Fruit fly (Drosophila melanogaster): ENCODE data around the gene Unc50.

The Unc50 gene

dm6 chr3R:8659907-8660660 is 16.3 kb downstream of the Unc50 start:
- TF ChIP-seq insv (optimal IDR thresholded peaks at IDR 0.05) (no peak), Myc (optimal IDR thresholded peaks at IDR 0.05) (no peak), Sin3A (optimal IDR thresholded peaks at IDR 0.05) (no peak), h (optimal IDR thresholded peaks at IDR 0.05) (no peak), psq (optimal IDR thresholded peaks at IDR 0.05) (no peak), ttk (optimal IDR thresholded peaks at IDR 0.05) (no peak)

DNA sequence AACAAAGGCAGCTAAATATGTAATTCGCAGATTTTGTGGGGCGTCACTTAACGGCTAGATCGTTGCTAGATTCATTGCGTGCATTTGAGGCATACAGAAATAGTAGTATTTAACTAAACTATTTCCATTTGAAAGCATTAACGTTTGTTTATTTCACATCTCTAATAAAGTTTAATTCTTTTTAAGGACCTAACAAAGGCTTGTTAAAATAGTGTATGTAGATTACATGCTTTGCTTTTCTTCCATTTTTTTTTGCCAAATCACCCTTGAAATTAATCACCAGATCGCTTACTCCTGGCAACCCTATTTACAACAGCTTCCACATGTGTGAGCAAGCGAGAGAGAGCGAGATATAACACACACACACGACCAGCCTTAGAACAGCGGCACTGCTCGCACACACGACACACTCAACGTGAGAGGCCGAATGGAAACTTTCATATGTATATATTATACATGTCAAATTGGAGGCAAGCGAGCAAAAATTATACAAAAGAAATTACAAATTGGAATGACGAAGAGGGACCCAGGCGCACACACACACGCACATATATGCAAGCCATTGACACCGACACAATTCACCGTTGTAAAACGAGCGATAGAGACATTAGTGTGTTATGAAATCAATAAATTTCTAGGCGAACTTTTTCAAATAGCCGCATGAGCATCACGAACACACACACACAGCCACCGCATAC is 17.1 kb downstream of the Unc50 start:
- no peak for TF ChIP-seq insv (optimal IDR thresholded peaks at IDR 0.05)
- TF ChIP-seq psq (optimal IDR thresholded peaks at IDR 0.05), result no peak
- TF ChIP-seq Sin3A (optimal IDR thresholded peaks at IDR 0.05), result no peak
- no peak for TF ChIP-seq ttk (optimal IDR thresholded peaks at IDR 0.05)
- no peak for TF ChIP-seq Myc (optimal IDR thresholded peaks at IDR 0.05)
- TF ChIP-seq h (optimal IDR thresholded peaks at IDR 0.05), result no peak

DNA sequence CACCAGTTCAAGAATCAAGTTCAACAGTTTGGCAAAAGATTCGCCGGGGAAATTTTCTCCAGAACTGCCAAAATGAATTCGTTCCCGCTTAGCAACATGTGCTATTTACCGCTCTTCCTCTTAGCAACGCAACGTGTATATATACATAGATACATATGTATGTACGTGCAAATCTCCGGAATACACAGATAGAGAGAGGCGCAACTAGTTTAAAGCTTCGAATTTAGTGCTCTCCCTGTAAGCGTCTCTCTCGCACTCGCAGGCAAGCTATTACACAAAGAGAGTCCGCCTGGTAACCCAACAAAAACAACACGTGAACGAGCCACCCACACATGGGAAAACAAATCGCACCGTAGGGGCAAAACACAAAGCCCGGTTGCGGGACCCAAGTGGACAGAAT is 17.7 kb downstream of the Unc50 start:
- no peak for TF ChIP-seq h (optimal IDR thresholded peaks at IDR 0.05)
- no peak for TF ChIP-seq insv (optimal IDR thresholded peaks at IDR 0.05)

DNA sequence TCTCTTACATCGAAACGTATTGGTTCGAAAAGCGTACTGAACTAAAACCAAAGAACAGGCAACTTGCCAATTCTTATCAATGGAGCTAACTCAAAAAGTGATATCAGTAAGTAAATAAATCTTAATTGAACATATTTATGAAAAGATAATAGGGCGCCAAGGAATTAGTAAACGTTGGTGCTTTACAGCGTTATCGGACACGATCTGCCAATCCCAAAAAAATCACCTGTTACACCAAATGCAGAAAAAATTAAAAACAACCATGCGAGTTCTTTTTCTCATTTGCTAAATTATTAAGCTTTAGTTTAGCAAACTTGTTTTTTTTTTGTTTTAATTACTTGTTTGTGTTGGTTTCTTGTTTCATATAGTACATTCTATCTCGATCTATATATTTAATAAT is 21.7 kb downstream of the Unc50 start, which contains the start of gene CG42489:
Gene CG42489, minus strand, starts transcription at position 101 of the 400 bp plus-strand sequence.
- TF ChIP-seq insv (optimal IDR thresholded peaks at IDR 0.05) (no peak), ttk (optimal IDR thresholded peaks at IDR 0.05) (no peak), h (optimal IDR thresholded peaks at IDR 0.05) (no peak), Sin3A (optimal IDR thresholded peaks at IDR 0.05) (no peak), psq (optimal IDR thresholded peaks at IDR 0.05) (no peak), Myc (optimal IDR thresholded peaks at IDR 0.05) (no peak)

DNA sequence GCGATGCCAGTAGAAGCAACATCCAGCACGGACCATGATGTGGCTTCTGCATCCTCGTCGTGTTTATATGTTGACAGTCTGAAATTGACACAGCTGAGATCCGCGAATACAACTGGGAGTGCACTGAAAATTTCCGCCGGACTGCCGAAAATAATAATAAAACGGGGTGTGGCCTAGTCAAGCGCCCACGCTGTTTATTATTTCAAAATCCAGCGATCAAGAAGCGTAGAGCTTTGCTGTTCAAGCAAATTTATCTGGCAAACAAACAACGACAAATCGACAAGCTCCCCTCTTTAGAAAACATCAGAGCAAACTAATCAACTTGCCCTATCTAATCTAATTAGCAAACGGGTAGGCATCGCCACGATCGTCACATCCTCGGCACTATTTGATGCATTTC is 22.4 kb downstream of the Unc50 start:
- TF ChIP-seq ttk (optimal IDR thresholded peaks at IDR 0.05), result no peak
- TF ChIP-seq psq (optimal IDR thresholded peaks at IDR 0.05), result no peak
- no peak for TF ChIP-seq insv (optimal IDR thresholded peaks at IDR 0.05)
- TF ChIP-seq h (optimal IDR thresholded peaks at IDR 0.05), result no peak
- no peak for TF ChIP-seq Sin3A (optimal IDR thresholded peaks at IDR 0.05)
- TF ChIP-seq Myc (optimal IDR thresholded peaks at IDR 0.05), result no peak

DNA sequence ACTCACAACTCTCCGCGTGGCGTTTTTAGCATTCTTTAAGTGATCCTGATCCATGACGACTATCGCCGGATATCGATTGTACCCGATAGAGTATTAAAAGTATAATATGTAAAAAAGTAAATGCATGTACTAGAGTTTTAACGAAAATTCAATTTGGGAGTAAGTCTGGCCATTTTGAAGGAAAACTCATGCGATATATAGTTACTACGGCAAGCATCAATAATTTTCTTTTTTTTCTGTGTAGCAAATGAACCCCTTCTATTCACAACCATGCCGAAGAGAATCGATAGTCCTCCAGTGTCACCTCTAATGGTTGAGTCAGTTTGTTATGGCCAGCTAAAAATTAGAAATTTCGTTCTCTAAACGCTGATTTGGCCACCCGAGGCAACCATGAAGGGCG is 23.7 kb downstream of the Unc50 start, which contains the start of the genes Sys1 and Dhod:
Gene Sys1, plus strand, starts transcription at position 91 of the 400 bp plus-strand sequence.
Gene Dhod, minus strand, starts transcription at position 186 of the 400 bp plus-strand sequence.
- no peak for TF ChIP-seq psq (optimal IDR thresholded peaks at IDR 0.05)
- no peak for TF ChIP-seq ttk (optimal IDR thresholded peaks at IDR 0.05)
- no peak for TF ChIP-seq insv (optimal IDR thresholded peaks at IDR 0.05)
- TF ChIP-seq h (optimal IDR thresholded peaks at IDR 0.05), result no peak
- no peak for TF ChIP-seq Myc (optimal IDR thresholded peaks at IDR 0.05)
- TF ChIP-seq Sin3A (optimal IDR thresholded peaks at IDR 0.05), result no peak

DNA sequence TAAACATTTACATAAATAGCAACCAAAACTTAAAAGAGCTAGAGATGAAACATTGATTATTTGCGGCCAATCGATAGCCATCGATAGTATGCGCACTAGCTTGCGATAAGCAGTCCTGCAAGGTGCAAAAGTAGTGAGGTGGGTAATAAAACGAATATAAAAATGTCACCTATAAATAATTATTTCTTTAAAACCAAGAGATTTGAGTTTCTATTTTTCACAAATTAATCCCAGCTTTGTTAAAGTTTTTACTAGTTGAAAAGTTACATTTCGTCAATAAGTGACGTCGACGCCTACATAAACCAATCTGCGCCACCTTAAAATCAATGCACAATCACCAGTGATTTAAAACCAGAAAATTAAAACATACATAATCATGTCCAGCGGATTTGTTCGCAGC is 25.7 kb downstream of the Unc50 start, which contains the start of the genes Mkk4 and SLIRP2:
Gene Mkk4, minus strand, starts transcription at position 56 of the 400 bp plus-strand sequence.
Gene SLIRP2, plus strand, starts transcription at position 344 of the 400 bp plus-strand sequence.
- TF ChIP-seq ttk (optimal IDR thresholded peaks at IDR 0.05) (no peak), insv (optimal IDR thresholded peaks at IDR 0.05) (no peak), Myc (optimal IDR thresholded peaks at IDR 0.05) (no peak), psq (optimal IDR thresholded peaks at IDR 0.05) (no peak), Sin3A (optimal IDR thresholded peaks at IDR 0.05) (no peak), h (optimal IDR thresholded peaks at IDR 0.05) (no peak)

DNA sequence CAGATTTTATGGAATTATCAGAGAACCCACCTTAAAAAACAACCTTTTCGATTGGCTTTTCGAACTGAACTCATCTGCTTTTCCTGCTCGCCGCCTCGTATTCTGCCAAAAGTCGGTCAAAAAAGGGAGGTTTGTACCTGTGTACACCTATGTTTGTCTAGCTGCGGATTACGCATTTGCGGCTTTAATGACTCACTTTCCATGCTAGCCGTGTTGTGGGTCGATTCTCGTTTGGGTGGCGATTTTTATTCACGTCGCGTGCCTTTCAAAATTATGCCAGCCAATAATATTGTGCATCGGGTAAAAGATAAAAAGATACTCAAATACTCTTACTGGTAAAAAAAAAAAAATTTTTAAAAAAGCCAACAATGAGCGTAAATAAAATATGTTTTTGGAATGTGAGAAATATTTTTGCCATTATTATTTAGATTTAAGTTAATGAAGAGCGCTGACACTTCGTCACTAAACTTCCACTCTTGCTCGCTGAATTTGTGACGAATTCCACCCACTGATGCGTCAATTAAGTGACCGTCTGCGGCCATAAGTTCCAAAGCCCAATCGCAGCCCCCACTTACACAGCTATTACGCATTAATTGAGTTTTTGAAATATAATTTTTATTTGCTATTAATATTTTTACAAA is 30.7 kb downstream of the Unc50 start, which contains the start of gene Cyp313b1:
Gene Cyp313b1, minus strand, starts transcription at position 71 of the 641 bp plus-strand sequence.
- no peak for TF ChIP-seq h (optimal IDR thresholded peaks at IDR 0.05)
- no peak for TF ChIP-seq psq (optimal IDR thresholded peaks at IDR 0.05)
- TF ChIP-seq Sin3A (optimal IDR thresholded peaks at IDR 0.05), result no peak
- TF ChIP-seq Myc (optimal IDR thresholded peaks at IDR 0.05), result no peak

DNA sequence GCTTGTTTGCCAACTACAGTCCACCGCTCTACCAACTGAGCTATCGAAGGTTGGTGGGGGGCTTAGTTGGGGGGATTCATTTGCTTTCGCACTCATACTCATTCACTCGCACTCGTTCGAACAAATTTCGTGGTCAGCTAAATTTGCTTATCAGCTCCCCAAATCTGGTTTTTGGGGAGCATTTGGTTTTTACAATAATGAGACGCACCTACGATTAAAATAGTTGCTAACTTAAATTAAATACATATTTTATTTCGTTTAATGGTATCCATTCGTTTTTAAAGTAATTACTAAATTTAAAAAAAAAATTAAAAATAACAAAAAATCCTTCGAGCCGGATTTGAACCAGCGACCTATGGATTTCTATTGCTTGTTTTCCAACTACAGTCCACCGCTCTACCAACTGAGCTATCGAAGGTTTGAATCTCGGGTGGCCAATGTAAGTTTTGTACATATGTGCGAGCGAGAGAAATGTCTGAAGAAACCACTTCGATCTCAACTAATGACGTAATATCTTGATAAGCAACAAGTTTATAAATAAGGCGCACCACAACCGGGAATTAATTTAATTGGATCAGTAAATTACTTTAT is 33.9 kb downstream of the Unc50 start:
- TF ChIP-seq insv (optimal IDR thresholded peaks at IDR 0.05), result no peak
- no peak for TF ChIP-seq Myc (optimal IDR thresholded peaks at IDR 0.05)
- TF ChIP-seq ttk (optimal IDR thresholded peaks at IDR 0.05), result no peak
- TF ChIP-seq h (optimal IDR thresholded peaks at IDR 0.05), result no peak

DNA sequence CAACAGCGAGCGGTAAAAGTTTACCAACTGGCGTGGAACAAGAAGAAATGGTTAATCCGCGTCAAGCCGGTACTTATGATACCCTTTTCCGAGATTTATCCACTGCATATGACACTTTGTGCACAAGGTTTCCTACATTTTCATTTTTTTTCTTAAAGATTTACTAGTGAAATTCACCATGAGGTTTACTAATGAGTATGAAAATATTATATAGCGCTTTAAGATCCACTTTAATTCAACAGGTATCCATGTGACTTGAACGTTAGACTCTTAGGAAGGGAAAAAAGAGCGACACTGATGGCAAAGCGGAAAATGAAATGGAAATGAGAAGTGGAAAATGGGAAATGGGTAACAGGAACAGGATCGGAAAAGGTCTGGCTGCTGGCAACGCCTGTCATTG is 37.8 kb downstream of the Unc50 start:
- no peak for TF ChIP-seq insv (optimal IDR thresholded peaks at IDR 0.05)
- no peak for TF ChIP-seq Sin3A (optimal IDR thresholded peaks at IDR 0.05)
- TF ChIP-seq psq (optimal IDR thresholded peaks at IDR 0.05), result no peak
- no peak for TF ChIP-seq ttk (optimal IDR thresholded peaks at IDR 0.05)
- TF ChIP-seq h (optimal IDR thresholded peaks at IDR 0.05), result no peak
- no peak for TF ChIP-seq Myc (optimal IDR thresholded peaks at IDR 0.05)

- no peak for TF ChIP-seq Myc (optimal IDR thresholded peaks at IDR 0.05)
- no peak for TF ChIP-seq psq (optimal IDR thresholded peaks at IDR 0.05)
- no peak for TF ChIP-seq h (optimal IDR thresholded peaks at IDR 0.05)
- no peak for TF ChIP-seq insv (optimal IDR thresholded peaks at IDR 0.05)
- no peak for TF ChIP-seq ttk (optimal IDR thresholded peaks at IDR 0.05)
- no peak for TF ChIP-seq Sin3A (optimal IDR thresholded peaks at IDR 0.05)
These were observed 40.6 kb downstream of the Unc50 start, which contains the start of gene Or85e for dm6 chr3R:8635778-8636177. Gene Or85e (minus strand): TSS chr3R:8635878.
